Fruit fly (Drosophila melanogaster) whole organism, wandering third instar larva: Measurements from ENCODE around the gene CG7692.

Experiments
- Abd-B ChIP-seq: fragments of >200 bp; optimal IDR thresholded peaks from 2 replicates; lab custom pipeline; 2017; ENCODE audit warnings: missing biosample characterization, missing genetic modification characterization
- CG32264 ChIP-seq: fragments of 200-800 bp; sonication (Bioruptor generic); optimal IDR thresholded peaks from 2 replicates; lab custom pipeline; 2016; ENCODE audit warnings: missing biosample characterization, missing genetic modification characterization
- Dfd ChIP-seq: fragments of >200 bp; optimal IDR thresholded peaks from 2 replicates; lab custom pipeline; 2017; ENCODE audit warnings: missing biosample characterization, missing genetic modification characterization
- Hr78 ChIP-seq: fragments of >200 bp; optimal IDR thresholded peaks from 2 replicates; lab custom pipeline; 2017; ENCODE audit warnings: missing biosample characterization, missing genetic modification characterization
- Hr83 ChIP-seq: fragments of 200-300 bp; sonication (Bioruptor generic); optimal IDR thresholded peaks from 2 replicates; lab custom pipeline; 2016; ENCODE audit warnings: missing biosample characterization, mild to moderate bottlenecking, missing genetic modification characterization, moderate library complexity; ENCODE audit not compliant: poor library complexity, severe bottlenecking
- Myc ChIP-seq: fragments of >200 bp; optimal IDR thresholded peaks from 2 replicates; lab custom pipeline; 2017
- Sp1 ChIP-seq: fragments of 200-800 bp; sonication (Bioruptor generic); optimal IDR thresholded peaks from 3 replicates; lab custom pipeline; 2019; ENCODE audit warnings: missing biosample characterization, mild to moderate bottlenecking, missing genetic modification characterization, moderate library complexity
- dl ChIP-seq, 2 experiments: fragments of 175-275, 200-275 bp in 1 of 2; fragments of 200-275 bp in 1 of 2; sonication (Bioruptor generic); optimal IDR thresholded peaks; lab custom pipeline; 2018; ENCODE audit warnings: mild to moderate bottlenecking in 2 of 2, missing biosample characterization in 2 of 2, missing genetic modification characterization in 2 of 2, moderate library complexity in 2 of 2; ENCODE audit not compliant: partially characterized antibody in 2 of 2, insufficient read depth in 1 of 2
- ey ChIP-seq: fragments of 200-800 bp; sonication (Bioruptor generic); optimal IDR thresholded peaks from 2 replicates; lab custom pipeline; 2016; ENCODE audit warnings: missing biosample characterization, missing genetic modification characterization
- woc ChIP-seq: sonication (Bioruptor generic); optimal IDR thresholded peaks from 2 replicates; lab custom pipeline; 2016; ENCODE audit warnings: missing biosample characterization, mild to moderate bottlenecking, missing genetic modification characterization

DNA sequence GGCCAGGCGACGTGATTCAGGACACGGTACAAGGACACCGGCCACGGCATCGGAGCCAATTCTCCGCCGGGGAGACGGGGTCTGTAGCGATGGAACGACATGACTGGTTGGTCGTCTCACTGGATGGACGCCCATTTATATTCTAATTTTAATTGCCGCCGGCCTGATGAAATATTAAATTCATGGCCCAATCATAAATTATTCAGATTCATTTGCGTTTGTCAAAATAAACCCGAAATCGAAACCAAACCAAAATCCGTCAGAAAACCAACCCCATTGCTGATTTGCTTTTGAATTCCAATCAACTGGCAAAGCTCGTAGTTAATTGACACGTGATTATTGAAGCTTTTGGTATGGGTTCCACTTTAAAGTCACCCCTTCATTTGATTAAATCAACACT is 22.6 kb upstream of the CG7692 start, which contains the start of gene Or74a:
- TF ChIP-seq ey (GFP tag; lab: Kevin White, UChicago) (no peak), woc (no peak), Abd-B (GFP tag; lab: Kevin White, UChicago) (no peak), Dfd (GFP tag; lab: Kevin White, UChicago) (no peak), Myc (lab: Kevin White, UChicago) (no peak), CG32264 (no peak), Hr83 (GFP tag; lab: Kevin White, UChicago) (no peak), Sp1 (GFP tag; lab: Kevin White, UChicago) (no peak), dl (GFP tag; optimal IDR thresholded peaks at IDR 0.05; lab: Kevin White, UChicago; ENCODE audit: insufficient read depth in 1 of 2, partially characterized antibody in 2 of 2) (no peak), Hr78 (no peak)
